Worm (Caenorhabditis elegans): ENCODE results near the gene F40D4.12.

Gene F40D4.12

ce11 chrV:17171551-17171950 lies 11.9 kb downstream of the F40D4.12 start, which contains the start of gene srbc-26:
srbc-26 (plus strand) TSS chrV:17171851.
- no peak for TF ChIP-seq ceh-100 (GFP tag; IDR thresholded peaks at IDR 0.05)

ce11 chrV:17173738-17174137 lies 14.1 kb downstream of the F40D4.12 start, which contains the start of gene srbc-25:
srbc-25 (plus strand) TSS chrV:17174038.
- TF ChIP-seq Y53G8AR.9 (GFP tag; conservative IDR thresholded peaks at IDR 0.05) (no peak), F37B4.10 (GFP tag; IDR thresholded peaks at IDR 0.05) (no peak), sea-2 (GFP tag; IDR thresholded peaks at IDR 0.05) (no peak), ceh-58 (GFP tag; IDR thresholded peaks at IDR 0.05) (no peak), ztf-3 (GFP tag; optimal IDR thresholded peaks at IDR 0.05) (no peak), athp-1 (tag; optimal IDR thresholded peaks at IDR 0.05) (no peak), mes-4 (tag; optimal IDR thresholded peaks at IDR 0.05) (no peak), ets-4 (GFP tag; optimal IDR thresholded peaks at IDR 0.05) (no peak), T26A5.8 (tag; optimal IDR thresholded peaks at IDR 0.05) (no peak), madf-6 (GFP tag; IDR thresholded peaks at IDR 0.05) (no peak), dpff-1 (tag; optimal IDR thresholded peaks at IDR 0.05) (no peak), him-1 (tag; optimal IDR thresholded peaks at IDR 0.05) (no peak), unc-62 (GFP tag; optimal IDR thresholded peaks at IDR 0.05) (no peak), ztf-18 (tag; optimal IDR thresholded peaks at IDR 0.05) (no peak), attf-5 (GFP tag; optimal IDR thresholded peaks at IDR 0.05) (no peak), lag-1 (GFP tag; IDR thresholded peaks at IDR 0.05) (no peak)

- TF ChIP-seq madf-8 (GFP tag; conservative IDR thresholded peaks at IDR 0.05) (no peak), snpc-4 (GFP tag; optimal IDR thresholded peaks at IDR 0.05) (no peak), snpc-4 (tag; optimal IDR thresholded peaks at IDR 0.05) (no peak), aptf-3 (GFP tag; IDR thresholded peaks at IDR 0.05) (no peak), T26A5.8 (tag; optimal IDR thresholded peaks at IDR 0.05) (no peak), hlh-12 (tag; optimal IDR thresholded peaks at IDR 0.05) (no peak), let-607 (tag; optimal IDR thresholded peaks at IDR 0.05) (no peak), nfya-2 (GFP tag; IDR thresholded peaks at IDR 0.05) (no peak), F55B11.4 (tag; optimal IDR thresholded peaks at IDR 0.05; ENCODE audit: borderline replicate concordance, insufficient read depth) (no peak), gei-17 (GFP tag; optimal IDR thresholded peaks at IDR 0.05) (no peak), egrh-3 (GFP tag; IDR thresholded peaks at IDR 0.05) (no peak), ceh-58 (GFP tag; IDR thresholded peaks at IDR 0.05) (no peak), nhr-27 (tag; optimal IDR thresholded peaks at IDR 0.05) (no peak), chd-7 (tag; optimal IDR thresholded peaks at IDR 0.05) (no peak), sptf-2 (GFP tag; optimal IDR thresholded peaks at IDR 0.05) (no peak), lin-54 (GFP tag; optimal IDR thresholded peaks at IDR 0.05) (no peak), lsy-27 (tag; optimal IDR thresholded peaks at IDR 0.05; ENCODE audit: borderline replicate concordance, insufficient read depth) (no peak)
Observed at ce11 chrV:17177967-17178366, 18.3 kb downstream of the F40D4.12 start, which contains the start of gene srsx-1. srsx-1 (minus strand) TSS chrV:17178067.

- TF ChIP-seq somi-1 (GFP tag; optimal IDR thresholded peaks at IDR 0.05) (no peak), ceh-58 (GFP tag; IDR thresholded peaks at IDR 0.05) (no peak), lag-1 (GFP tag; IDR thresholded peaks at IDR 0.05) (no peak), attf-5 (GFP tag; optimal IDR thresholded peaks at IDR 0.05) (no peak), snpc-3.4 (tag; optimal IDR thresholded peaks at IDR 0.05) (no peak), nfyb-1 (GFP tag; IDR thresholded peaks at IDR 0.05) (no peak), F55B11.4 (tag; optimal IDR thresholded peaks at IDR 0.05; ENCODE audit: borderline replicate concordance, insufficient read depth) (no peak), D2030.7 (GFP tag; IDR thresholded peaks at IDR 0.05) (no peak), madf-6 (GFP tag; IDR thresholded peaks at IDR 0.05) (no peak)
Observed at ce11 chrV:17178457-17178856, 18.8 kb downstream of the F40D4.12 start, which contains the start of gene srh-174. srh-174 (plus strand) TSS chrV:17178757.
